Fruit fly (Drosophila melanogaster) whole organism, wandering third instar larva: Measurements from ENCODE around the gene CG32713.
A peak's percentile ranks its signal among the peaks of the same experiment; 100 is the strongest.

Source experiments
- Abd-B ChIP-seq: fragments of >200 bp; optimal IDR thresholded peaks from 2 replicates; lab custom pipeline; 2017; ENCODE audit warnings: missing biosample characterization, missing genetic modification characterization
- CG32264 ChIP-seq: fragments of 200-800 bp; sonication (Bioruptor generic); optimal IDR thresholded peaks from 2 replicates; lab custom pipeline; 2016; ENCODE audit warnings: missing biosample characterization, missing genetic modification characterization
- CrebA ChIP-seq: fragments of 200-800 bp; sonication (Bioruptor generic); optimal IDR thresholded peaks from 2 replicates; lab custom pipeline; 2016; ENCODE audit warnings: missing biosample characterization, mild to moderate bottlenecking, missing genetic modification characterization, borderline replicate concordance
- Dfd ChIP-seq: fragments of >200 bp; optimal IDR thresholded peaks from 2 replicates; lab custom pipeline; 2017; ENCODE audit warnings: missing biosample characterization, missing genetic modification characterization
- GATAd ChIP-seq: sonication (Bioruptor generic); optimal IDR thresholded peaks from 2 replicates; lab custom pipeline; 2016; ENCODE audit warnings: missing biosample characterization, missing genetic modification characterization
- HLH106 ChIP-seq: fragments of 200-800 bp; optimal IDR thresholded peaks from 3 replicates; lab custom pipeline; 2019; ENCODE audit warnings: missing biosample characterization, mild to moderate bottlenecking, missing genetic modification characterization, moderate library complexity
- Hnf4 ChIP-seq: fragments of 200-800 bp; sonication (Bioruptor generic); optimal IDR thresholded peaks from 2 replicates; lab custom pipeline; 2016; ENCODE audit warnings: missing biosample characterization, mild to moderate bottlenecking, missing genetic modification characterization
- Jra ChIP-seq: sonication (Bioruptor generic); optimal IDR thresholded peaks from 2 replicates; lab custom pipeline; 2016; ENCODE audit warnings: missing biosample characterization, missing genetic modification characterization
- Mio ChIP-seq: sonication (Bioruptor generic); optimal IDR thresholded peaks from 2 replicates; lab custom pipeline; 2016; ENCODE audit warnings: missing biosample characterization, missing genetic modification characterization
- Myc ChIP-seq: fragments of >200 bp; optimal IDR thresholded peaks from 2 replicates; lab custom pipeline; 2017
- N ChIP-seq: fragments of >200 bp; optimal IDR thresholded peaks from 2 replicates; lab custom pipeline; 2018; ENCODE audit warnings: missing biosample characterization, missing external identifiers, missing genetic modification characterization
- OdsH ChIP-seq: fragments of 200-800 bp; sonication (Bioruptor generic); optimal IDR thresholded peaks from 2 replicates; lab custom pipeline; 2016; ENCODE audit warnings: missing biosample characterization, mild to moderate bottlenecking, missing genetic modification characterization
- Rel ChIP-seq, 2 experiments: fragments of 200-800 bp; sonication (Bioruptor generic) in 1 of 2; optimal IDR thresholded peaks; 2 replicates in 1 of 2; 3 replicates in 1 of 2; lab custom pipeline; 2016 to 2019; ENCODE audit warnings: mild to moderate bottlenecking in 2 of 2, missing biosample characterization in 2 of 2, missing genetic modification characterization in 2 of 2, moderate library complexity in 1 of 2
- Sp1 ChIP-seq: fragments of 200-800 bp; sonication (Bioruptor generic); optimal IDR thresholded peaks from 3 replicates; lab custom pipeline; 2019; ENCODE audit warnings: missing biosample characterization, mild to moderate bottlenecking, missing genetic modification characterization, moderate library complexity
- Vsx2 ChIP-seq: fragments of 200-300, 225-300 bp; sonication (Bioruptor generic); optimal IDR thresholded peaks from 2 replicates; lab custom pipeline; 2018; ENCODE audit warnings: missing biosample characterization, missing genetic modification characterization; ENCODE audit not compliant: partially characterized antibody
- br ChIP-seq: fragments of 200-800 bp; sonication (Bioruptor generic); optimal IDR thresholded peaks from 2 replicates; lab custom pipeline; 2016; ENCODE audit warnings: missing biosample characterization, missing genetic modification characterization
- brk ChIP-seq: fragments of 200-800 bp; sonication (Bioruptor generic); optimal IDR thresholded peaks from 2 replicates; lab custom pipeline; 2016; ENCODE audit warnings: missing biosample characterization, mild to moderate bottlenecking, missing genetic modification characterization
- dl ChIP-seq, 2 experiments: fragments of 175-275, 200-275 bp in 1 of 2; fragments of 200-275 bp in 1 of 2; sonication (Bioruptor generic); optimal IDR thresholded peaks; lab custom pipeline; 2018; ENCODE audit warnings: mild to moderate bottlenecking in 2 of 2, missing biosample characterization in 2 of 2, missing genetic modification characterization in 2 of 2, moderate library complexity in 2 of 2; ENCODE audit not compliant: partially characterized antibody in 2 of 2, insufficient read depth in 1 of 2
- dmrt93B ChIP-seq: fragments of 200-800 bp; sonication (Bioruptor generic); optimal IDR thresholded peaks from 2 replicates; lab custom pipeline; 2018; ENCODE audit warnings: missing biosample characterization, mild to moderate bottlenecking, missing genetic modification characterization
- ey ChIP-seq: fragments of 200-800 bp; sonication (Bioruptor generic); optimal IDR thresholded peaks from 2 replicates; lab custom pipeline; 2016; ENCODE audit warnings: missing biosample characterization, missing genetic modification characterization
- foxo ChIP-seq, 2 experiments: fragments of 200-800 bp; sonication (Bioruptor generic); optimal IDR thresholded peaks; 2 replicates in 1 of 2; 3 replicates in 1 of 2; lab custom pipeline; 2016 to 2017; ENCODE audit warnings: missing biosample characterization in 2 of 2, missing genetic modification characterization in 2 of 2
- fru ChIP-seq: fragments of 200-800 bp; sonication (Bioruptor generic); optimal IDR thresholded peaks from 3 replicates; lab custom pipeline; 2016; ENCODE audit warnings: missing biosample characterization, mild to moderate bottlenecking, missing genetic modification characterization
- h ChIP-seq: fragments of 200-800 bp; sonication (Bioruptor generic); optimal IDR thresholded peaks from 3 replicates; lab custom pipeline; 2016; ENCODE audit warnings: missing biosample characterization, mild to moderate bottlenecking, missing genetic modification characterization
- jim ChIP-seq: fragments of 175-275, 200-325 bp; sonication (Bioruptor generic); optimal IDR thresholded peaks from 2 replicates; lab custom pipeline; 2016; ENCODE audit warnings: missing biosample characterization, mild to moderate bottlenecking, missing genetic modification characterization
- lola ChIP-seq: fragments of >200 bp; optimal IDR thresholded peaks from 2 replicates; lab custom pipeline; 2017; ENCODE audit warnings: missing biosample characterization, missing genetic modification characterization
- pan ChIP-seq: fragments of >200 bp; optimal IDR thresholded peaks from 2 replicates; lab custom pipeline; 2017
- psq ChIP-seq: fragments of 200-800 bp; sonication (Bioruptor generic); optimal IDR thresholded peaks from 3 replicates; lab custom pipeline; 2017; ENCODE audit warnings: missing biosample characterization, mild to moderate bottlenecking, missing genetic modification characterization, moderate library complexity
- rgr ChIP-seq: fragments of 200-800 bp; sonication (Bioruptor generic); optimal IDR thresholded peaks from 3 replicates; lab custom pipeline; 2016; ENCODE audit warnings: missing biosample characterization, mild to moderate bottlenecking, missing genetic modification characterization
- sage ChIP-seq: fragments of 200-800 bp; sonication (Bioruptor generic); optimal IDR thresholded peaks from 2 replicates; lab custom pipeline; 2016; ENCODE audit warnings: missing biosample characterization, mild to moderate bottlenecking, missing genetic modification characterization
- sv ChIP-seq: fragments of 200-800 bp; sonication (Bioruptor generic); optimal IDR thresholded peaks from 3 replicates; lab custom pipeline; 2016; ENCODE audit warnings: missing biosample characterization, missing genetic modification characterization
- tai ChIP-seq: sonication (Bioruptor generic); optimal IDR thresholded peaks from 2 replicates; lab custom pipeline; 2016; ENCODE audit warnings: missing biosample characterization, missing genetic modification characterization
- usp ChIP-seq: fragments of >200 bp; optimal IDR thresholded peaks from 2 replicates; lab custom pipeline; 2017; ENCODE audit warnings: missing biosample characterization, missing genetic modification characterization
- woc ChIP-seq: sonication (Bioruptor generic); optimal IDR thresholded peaks from 2 replicates; lab custom pipeline; 2016; ENCODE audit warnings: missing biosample characterization, mild to moderate bottlenecking, missing genetic modification characterization

CG32713 gene

DNA sequence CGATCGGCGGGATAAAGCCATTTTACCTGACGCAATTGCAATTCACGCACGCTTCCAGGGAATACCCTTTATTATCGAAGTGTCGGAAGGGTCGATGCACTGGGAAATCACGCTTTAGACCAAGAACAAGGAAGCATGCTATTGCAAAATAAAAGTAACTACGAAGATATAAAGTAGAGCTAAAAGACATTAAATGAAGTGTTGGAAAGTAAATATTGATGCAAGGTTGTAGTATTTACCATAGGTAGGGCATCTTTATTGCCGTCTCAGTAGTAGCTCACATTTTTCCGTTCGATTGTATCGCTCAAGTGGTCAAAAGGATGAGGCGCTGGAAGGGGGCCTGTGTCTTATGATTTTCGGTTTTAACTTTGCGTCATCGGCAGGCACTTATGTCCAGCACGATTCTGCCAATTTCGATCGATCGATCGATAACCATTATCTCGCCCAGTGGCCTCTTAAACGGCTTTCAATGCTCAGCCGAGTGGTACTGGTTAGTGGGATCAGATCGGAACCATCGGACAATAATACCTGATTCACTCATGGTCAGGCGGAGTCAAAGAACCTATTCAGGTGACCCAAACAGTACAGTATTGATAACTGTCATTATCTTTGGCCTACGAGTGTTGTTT lies 40.3 kb upstream of the CG32713 start:
- TF ChIP-seq br (no peak), h (GFP tag; lab: Kevin White, UChicago) (peak; percentile 71), Vsx2 (GFP tag; lab: Kevin White, UChicago) (no peak), fru (GFP tag; lab: Kevin White, UChicago) (peak; percentile 35), Rel (GFP tag; optimal IDR thresholded peaks at IDR 0.05; lab: Kevin White, UChicago) (no peak), Rel (tag; optimal IDR thresholded peaks at IDR 0.05; lab: Kevin White, UChicago) (peak; percentile 75), pan (lab: Kevin White, UChicago) (no peak), Mio (GFP tag; lab: Kevin White, UChicago) (no peak), foxo (GFP tag; optimal IDR thresholded peaks at IDR 0.05; lab: Kevin White, UChicago) (peak in 1 of 2 experiments; percentile 31), ey (GFP tag; lab: Kevin White, UChicago) (peak; percentile 12), rgr (GFP tag; lab: Kevin White, UChicago) (peak; percentile 20)

DNA sequence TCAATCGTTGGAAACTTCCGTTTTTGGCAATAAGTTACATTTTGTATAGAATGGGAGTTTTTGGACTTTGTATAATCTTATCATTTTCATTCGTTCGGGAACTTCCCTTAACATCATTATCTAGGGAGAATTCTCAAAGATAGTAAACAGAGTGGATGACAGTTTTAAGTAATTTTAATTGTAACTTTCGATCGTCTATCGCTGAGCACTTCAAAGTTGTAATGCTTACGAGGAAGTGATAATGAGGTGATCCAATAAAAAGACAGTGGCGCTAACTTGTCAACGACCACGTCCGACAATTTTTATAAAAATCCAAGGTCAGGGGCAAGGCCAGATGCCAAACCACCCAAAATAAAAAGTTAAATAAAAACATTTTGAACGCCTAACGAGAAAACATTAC lies 38.9 kb upstream of the CG32713 start:
- no peak for TF ChIP-seq GATAd
- no peak for TF ChIP-seq Vsx2 (GFP tag; lab: Kevin White, UChicago)
- no peak for TF ChIP-seq dmrt93B (GFP tag; lab: Kevin White, UChicago)
- no peak for TF ChIP-seq sage (GFP tag; lab: Kevin White, UChicago)
- no peak for TF ChIP-seq sv
- TF ChIP-seq tai (GFP tag; lab: Kevin White, UChicago) = no peak
- TF ChIP-seq Dfd (GFP tag; lab: Kevin White, UChicago) = no peak
- no peak for TF ChIP-seq lola

DNA sequence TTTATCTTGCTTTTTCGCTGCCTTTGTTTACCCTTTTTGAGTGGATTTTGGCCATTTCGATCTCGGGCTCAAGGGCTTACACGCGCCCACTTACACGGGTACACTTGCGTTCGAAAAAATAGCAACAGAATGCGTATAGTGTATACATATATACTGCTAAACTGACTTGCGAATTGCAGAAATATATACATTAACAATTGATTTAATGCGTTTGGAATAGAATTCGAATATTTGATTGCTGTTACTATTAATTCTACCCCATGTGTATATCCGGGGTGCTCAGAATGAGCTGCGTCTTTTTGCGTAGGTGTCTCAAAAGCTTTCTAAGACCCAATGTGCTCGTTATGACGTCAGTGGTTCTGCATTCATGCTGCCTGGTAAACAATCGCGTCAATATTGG lies 36.0 kb upstream of the CG32713 start:
- TF ChIP-seq Hnf4 (no peak), dl (GFP tag; optimal IDR thresholded peaks at IDR 0.05; lab: Kevin White, UChicago; ENCODE audit: insufficient read depth in 1 of 2, partially characterized antibody in 2 of 2) (no peak), N (GFP tag; lab: Kevin White, UChicago) (no peak), rgr (GFP tag; lab: Kevin White, UChicago) (peak; percentile 9), Vsx2 (GFP tag; lab: Kevin White, UChicago) (no peak), psq (GFP tag; lab: Kevin White, UChicago) (no peak), fru (GFP tag; lab: Kevin White, UChicago) (peak; percentile 24), jim (GFP tag; lab: Kevin White, UChicago) (no peak), lola (no peak), brk (GFP tag; lab: Kevin White, UChicago) (no peak)
- TF ChIP-seq, all 38 proteins: peak for 2

DNA sequence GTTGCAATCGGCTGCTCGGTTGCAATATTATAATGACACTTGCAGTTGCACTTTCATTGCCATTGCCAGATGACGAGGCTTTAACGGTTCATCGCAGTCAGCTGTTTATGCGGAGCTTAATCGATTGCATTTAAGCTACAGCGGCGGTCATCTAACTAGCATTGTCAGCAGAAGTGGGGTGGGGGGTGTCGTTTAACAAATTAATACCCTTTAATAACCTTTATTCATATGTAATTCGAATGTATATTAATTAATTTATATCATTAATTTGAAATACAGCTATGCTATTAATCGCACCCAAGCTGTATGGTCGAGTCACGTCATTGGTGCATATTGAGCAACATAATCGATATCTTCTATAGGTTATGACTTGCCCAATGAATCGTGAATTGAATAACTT lies 35.4 kb upstream of the CG32713 start:
- TF ChIP-seq fru (GFP tag; lab: Kevin White, UChicago) (peak; percentile 26), usp (GFP tag; lab: Kevin White, UChicago) (no peak), woc (GFP tag; lab: Kevin White, UChicago) (no peak), CG32264 (GFP tag; lab: Kevin White, UChicago) (no peak), Hnf4 (peak; percentile 17), rgr (GFP tag; lab: Kevin White, UChicago) (peak; percentile 56), Myc (lab: Kevin White, UChicago) (no peak), h (GFP tag; lab: Kevin White, UChicago) (peak; percentile 48), sv (peak; percentile 34), psq (GFP tag; lab: Kevin White, UChicago) (peak; percentile 24), ey (GFP tag; lab: Kevin White, UChicago) (peak; percentile 19), foxo (GFP tag; optimal IDR thresholded peaks at IDR 0.05; lab: Kevin White, UChicago) (peak in 1 of 2 experiments; percentile 68), HLH106 (peak; percentile 68), Mio (GFP tag; lab: Kevin White, UChicago) (no peak), Abd-B (no peak), pan (lab: Kevin White, UChicago) (no peak), OdsH (GFP tag; lab: Kevin White, UChicago) (no peak), lola (no peak), brk (GFP tag; lab: Kevin White, UChicago) (no peak), sage (GFP tag; lab: Kevin White, UChicago) (peak; percentile 34), dl (GFP tag; optimal IDR thresholded peaks at IDR 0.05; lab: Kevin White, UChicago; ENCODE audit: insufficient read depth in 1 of 2, partially characterized antibody in 2 of 2) (no peak), CrebA (no peak), dmrt93B (GFP tag; lab: Kevin White, UChicago) (peak; percentile 45), Sp1 (GFP tag; lab: Kevin White, UChicago) (peak; percentile 49), Jra (GFP tag; lab: Kevin White, UChicago) (no peak)
- TF ChIP-seq, all 38 proteins: peak for 12
